Worm (Caenorhabditis elegans) whole organism, midembryonic: Measurements from ENCODE around the gene gcy-3.

Source experiments
- flt-1 ChIP-seq: fragments of 200-800 bp; sonication (Bioruptor generic); IDR thresholded peaks from 2 replicates; pipeline ENCODE4 v1.3.6; 2022; ENCODE audit warnings: missing genetic modification characterization, missing compliant biosample characterization
- klf-2 ChIP-seq: fragments of 200-800 bp; sonication (Bioruptor generic); conservative IDR thresholded peaks from 2 replicates; pipeline ENCODE4 v1.3.6; 2022; ENCODE audit warnings: missing genetic modification reagents, missing genetic modification characterization, missing compliant biosample characterization
- med-1 ChIP-seq: sonication (generic microtip); optimal IDR thresholded peaks from 2 replicates; lab custom pipeline; 2017; ENCODE audit warnings: missing genetic modification characterization, mild to moderate bottlenecking, missing compliant biosample characterization, antibody characterized with exemption, missing genetic modification reagents; ENCODE audit not compliant: insufficient read depth
- ref-1 ChIP-seq: fragments of 200-800 bp; sonication (Bioruptor generic); conservative IDR thresholded peaks from 2 replicates; pipeline ENCODE4 v1.3.6; 2022; ENCODE audit warnings: missing genetic modification reagents, missing genetic modification characterization, missing compliant biosample characterization
- ztf-23 ChIP-seq: fragments of 200-800 bp; sonication (Bioruptor generic); IDR thresholded peaks from 2 replicates; pipeline ENCODE4 v1.3.6; 2022; ENCODE audit warnings: missing genetic modification reagents, missing genetic modification characterization, missing compliant biosample characterization
- ztf-29 ChIP-seq: fragments of 200-800 bp; sonication (Bioruptor generic); IDR thresholded peaks from 2 replicates; pipeline ENCODE4 v1.3.6; 2022; ENCODE audit warnings: missing genetic modification reagents, missing genetic modification characterization, missing compliant biosample characterization

DNA sequence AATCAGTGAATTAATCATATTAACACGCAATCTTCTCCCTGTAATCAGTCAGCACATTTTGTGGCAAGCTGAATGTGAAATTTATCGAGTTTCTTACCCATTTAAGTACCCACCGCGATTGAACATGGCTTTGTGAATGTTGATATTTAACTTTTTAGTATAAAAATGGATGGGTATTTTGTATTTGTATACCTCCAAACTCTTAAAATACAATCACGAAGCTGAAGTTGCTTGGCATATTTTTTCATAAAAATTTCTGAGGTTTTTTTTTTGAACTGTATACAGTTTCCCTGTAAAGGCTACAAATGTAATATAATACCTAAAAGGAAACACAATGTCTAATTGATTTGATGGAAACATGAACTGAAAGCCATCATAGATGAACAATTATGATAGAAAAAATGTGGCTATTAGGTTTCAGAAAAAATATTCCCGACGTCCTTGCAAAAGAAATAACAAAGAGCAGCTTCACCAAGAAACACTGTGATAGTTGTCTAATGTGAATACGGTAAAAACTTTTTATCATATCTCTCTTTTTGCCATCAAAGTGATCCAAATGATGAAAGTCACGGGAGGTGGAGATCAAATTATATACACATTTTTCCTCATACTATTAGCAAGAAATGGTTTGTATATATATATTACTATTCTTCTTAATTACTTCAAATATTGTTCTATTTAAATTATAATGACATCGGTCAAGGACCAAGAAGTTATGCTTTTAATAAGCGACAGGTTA is 32.5 kb downstream of the gcy-3 start, which contains the start of the genes chil-25 and chil-26:
- TF ChIP-seq med-1 (no peak), klf-2 (GFP tag; lab: Robert Waterston, UW) (no peak), ztf-23 (no peak), flt-1 (GFP tag; lab: Robert Waterston, UW) (no peak), ref-1 (GFP tag; lab: Robert Waterston, UW) (no peak), ztf-29 (GFP tag; lab: Robert Waterston, UW) (no peak)
